Worm (Caenorhabditis elegans) whole organism, young adult: ENCODE results near the gene utx-1.

ENCODE experiments used
- F10E7.11 ChIP-seq: sonication (generic microtip); optimal IDR thresholded peaks from 2 replicates; lab custom pipeline; 2017; ENCODE audit warnings: mild to moderate bottlenecking, missing genetic modification characterization, moderate library complexity, missing compliant biosample characterization
- F22D6.2 ChIP-seq: sonication (generic microtip); optimal IDR thresholded peaks from 2 replicates; lab custom pipeline; 2016; ENCODE audit warnings: mild to moderate bottlenecking, missing genetic modification characterization, missing compliant biosample characterization
- F49E8.2 ChIP-seq: sonication (generic microtip); optimal IDR thresholded peaks from 3 replicates; lab custom pipeline; 2017; ENCODE audit warnings: missing genetic modification characterization, mild to moderate bottlenecking, missing compliant biosample characterization, antibody characterized with exemption, moderate library complexity; ENCODE audit not compliant: insufficient read depth
- Y79H2A.3 ChIP-seq: fragments of 200-800 bp; sonication (Bioruptor generic); conservative IDR thresholded peaks from 2 replicates; pipeline ENCODE4 v1.3.6; 2022; ENCODE audit warnings: missing genetic modification reagents, missing genetic modification characterization, missing compliant biosample characterization
- egrh-3 ChIP-seq: fragments of 200-800 bp; sonication (Bioruptor generic); IDR thresholded peaks from 2 replicates; pipeline ENCODE4 v1.3.6; 2022; ENCODE audit warnings: missing genetic modification reagents, missing genetic modification characterization, missing compliant biosample characterization
- hmg-1.2 ChIP-seq: fragments of 200-800 bp; sonication (Bioruptor generic); IDR thresholded peaks from 2 replicates; pipeline ENCODE4 v1.3.6; 2022; ENCODE audit warnings: missing genetic modification reagents, missing genetic modification characterization, missing compliant biosample characterization
- hsf-1 ChIP-seq: fragments of 200-800 bp; sonication (Bioruptor generic); IDR thresholded peaks from 2 replicates; pipeline ENCODE4 v1.3.6; 2022; ENCODE audit warnings: missing genetic modification reagents, missing genetic modification characterization, missing compliant biosample characterization
- lin-40 ChIP-seq: sonication (generic microtip); optimal IDR thresholded peaks from 2 replicates; lab custom pipeline; 2016; ENCODE audit warnings: missing genetic modification characterization, mild to moderate bottlenecking, missing compliant biosample characterization, missing genotype, missing genetic modification reagents
- lsy-27 ChIP-seq: sonication (generic microtip); optimal IDR thresholded peaks from 2 replicates; lab custom pipeline; 2017; ENCODE audit warnings: missing genetic modification characterization, mild to moderate bottlenecking, missing compliant biosample characterization, antibody characterized with exemption, missing genotype, borderline replicate concordance; ENCODE audit not compliant: insufficient read depth
- pha-4 ChIP-seq: fragments of 150-350 bp; sonication (generic microtip); optimal IDR thresholded peaks from 2 replicates; lab custom pipeline; 2014; ENCODE audit warnings: missing biosample characterization, missing genetic modification reagents, missing genetic modification characterization
- sea-2 ChIP-seq: fragments of 200-800 bp; sonication (Bioruptor generic); IDR thresholded peaks from 2 replicates; pipeline ENCODE4 v1.3.6; 2022; ENCODE audit warnings: missing genetic modification characterization, missing compliant biosample characterization
- unc-62 ChIP-seq: fragments of 150-350 bp; optimal IDR thresholded peaks from 2 replicates; lab custom pipeline; 2014; ENCODE audit warnings: missing biosample characterization, missing genetic modification reagents, missing genetic modification characterization

DNA sequence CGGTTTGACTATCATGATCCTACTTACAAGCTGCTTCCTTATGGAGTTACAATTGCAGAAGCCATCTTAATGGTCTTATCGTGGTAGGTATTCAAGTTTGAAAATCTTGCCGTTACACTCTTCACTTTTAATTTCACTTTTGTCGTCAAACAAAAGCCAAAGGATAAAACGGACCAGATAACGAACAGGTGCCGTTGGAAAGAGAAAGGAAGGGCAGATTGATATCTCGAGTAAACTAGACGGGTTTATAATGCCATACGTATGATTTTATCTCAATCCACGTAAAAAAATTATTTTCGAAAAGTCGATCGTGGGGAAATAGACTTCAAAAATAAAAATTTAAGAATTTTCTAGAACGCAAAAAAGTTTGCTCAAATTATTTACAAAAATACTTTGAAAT lies 2.9 kb upstream of the utx-1 start:
- TF ChIP-seq lsy-27 (no peak), F10E7.11 (tag; lab: Kevin White, UChicago) (no peak), F22D6.2 (no peak), lin-40 (no peak), pha-4 (tag; lab: Kevin White, UChicago) (no peak), egrh-3 (no peak), Y79H2A.3 (GFP tag; lab: Robert Waterston, UW) (no peak), F49E8.2 (no peak), hmg-1.2 (GFP tag; lab: Robert Waterston, UW) (no peak), hsf-1 (no peak), unc-62 (GFP tag; lab: Kevin White, UChicago) (no peak), sea-2 (GFP tag; lab: Robert Waterston, UW) (no peak)
